Fruit fly (Drosophila melanogaster): ENCODE data around the gene stck.
A peak's percentile ranks its signal among the peaks of the same experiment; 100 is the strongest.

stck gene

DNA sequence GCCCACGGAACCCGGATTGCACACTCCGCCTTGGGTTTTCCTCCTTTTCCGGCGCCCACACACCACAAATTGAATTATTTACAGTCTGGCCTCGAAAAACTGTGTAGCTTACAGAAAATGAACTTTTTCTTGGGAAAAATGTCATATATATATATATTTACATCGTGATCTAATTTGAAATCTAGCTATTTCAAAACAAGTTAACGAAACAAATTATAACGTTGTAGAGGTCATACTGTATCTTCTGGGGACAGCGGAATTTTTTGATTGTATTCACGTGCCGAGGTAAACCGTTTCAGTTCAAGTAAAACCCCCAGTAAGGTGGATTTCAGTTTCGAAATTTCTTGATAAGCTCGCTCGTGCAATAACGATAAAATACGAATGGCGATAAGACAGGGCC, 2.3 kb upstream of the stck start (continued):
- TF ChIP-seq acj6 (GFP tag; optimal IDR thresholded peaks at IDR 0.05), result peak; percentile 45
- no peak for TF ChIP-seq fd59A (GFP tag; optimal IDR thresholded peaks at IDR 0.05)
- TF ChIP-seq CG8119 (GFP tag; IDR thresholded peaks at IDR 0.05), result peak; percentile 72
- TF ChIP-seq Blimp-1 (GFP tag; optimal IDR thresholded peaks at IDR 0.05), result no peak
- TF ChIP-seq lz (GFP tag; optimal IDR thresholded peaks at IDR 0.05), result peak; percentile 56
- TF ChIP-seq CG8319 (GFP tag; optimal IDR thresholded peaks at IDR 0.05), result no peak
- TF ChIP-seq cyc (GFP tag; optimal IDR thresholded peaks at IDR 0.05), result peak; percentile 63
- TF ChIP-seq OdsH (GFP tag; optimal IDR thresholded peaks at IDR 0.05), result peak; percentile 44
- TF ChIP-seq CG9139 (GFP tag; optimal IDR thresholded peaks at IDR 0.05), result no peak
- TF ChIP-seq achi (GFP tag; optimal IDR thresholded peaks at IDR 0.05), result peak; percentile 33
- TF ChIP-seq Lpt (GFP tag; optimal IDR thresholded peaks at IDR 0.05), result no peak
- TF ChIP-seq CG10669 (GFP tag; optimal IDR thresholded peaks at IDR 0.05), result peak; percentile 15
- peak; percentile 48 for TF ChIP-seq Hr4 (GFP tag; optimal IDR thresholded peaks at IDR 0.05)
- no peak for TF ChIP-seq CG7368 (GFP tag; optimal IDR thresholded peaks at IDR 0.05)
- TF ChIP-seq dsx (GFP tag; optimal IDR thresholded peaks at IDR 0.05; ENCODE audit: poor library complexity, severe bottlenecking), result no peak
- TF ChIP-seq CG34406 (GFP tag; optimal IDR thresholded peaks at IDR 0.05), result peak; percentile 47
- TF ChIP-seq CG4318 (GFP tag; optimal IDR thresholded peaks at IDR 0.05), result no peak
- no peak for TF ChIP-seq Sox102F (GFP tag; optimal IDR thresholded peaks at IDR 0.05)
- TF ChIP-seq pdm3 (GFP tag; optimal IDR thresholded peaks at IDR 0.05), result peak; percentile 44
- no peak for TF ChIP-seq salr (GFP tag; optimal IDR thresholded peaks at IDR 0.05)
- TF ChIP-seq CG16779 (tag; optimal IDR thresholded peaks at IDR 0.05), result no peak
- TF ChIP-seq Sox15 (GFP tag; optimal IDR thresholded peaks at IDR 0.05), result peak; percentile 16
- peak; percentile 7 for TF ChIP-seq CG6276 (GFP tag; optimal IDR thresholded peaks at IDR 0.05)

DNA sequence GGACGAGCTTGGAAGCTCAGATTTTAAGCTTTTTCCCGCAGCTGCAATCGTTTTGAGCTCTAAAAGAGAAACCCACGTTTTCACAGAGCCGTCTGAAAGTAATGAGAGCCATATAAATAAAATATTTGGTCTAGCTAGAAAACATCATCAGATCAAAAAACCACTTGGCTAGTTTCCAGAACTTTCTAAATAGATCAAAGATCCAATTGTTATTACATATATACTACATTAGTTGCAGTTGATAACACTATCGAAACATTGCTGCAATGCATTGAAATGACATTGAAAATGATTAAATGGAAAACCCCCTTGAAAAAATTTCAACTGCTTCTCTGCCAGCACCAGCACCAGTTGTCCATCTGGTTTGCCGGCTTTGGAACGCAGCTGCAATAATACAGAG, 1.8 kb upstream of the stck start:
- TF ChIP-seq CG6276 (GFP tag; optimal IDR thresholded peaks at IDR 0.05), result peak; percentile 93
- peak; percentile 84 for TF ChIP-seq CG8632 (GFP tag; optimal IDR thresholded peaks at IDR 0.05)
- peak; percentile 93 for TF ChIP-seq CG11762 (GFP tag; optimal IDR thresholded peaks at IDR 0.05; ENCODE audit: insufficient read depth)
- peak; percentile 37 for TF ChIP-seq Met (GFP tag; optimal IDR thresholded peaks at IDR 0.05)
- TF ChIP-seq CG31627 (GFP tag; optimal IDR thresholded peaks at IDR 0.05), result peak; percentile 69
- TF ChIP-seq esn (GFP tag; optimal IDR thresholded peaks at IDR 0.05), result peak; percentile 22
- peak; percentile 69 for TF ChIP-seq cyc (GFP tag; optimal IDR thresholded peaks at IDR 0.05)
- peak; percentile 97 for TF ChIP-seq CG8119 (GFP tag; IDR thresholded peaks at IDR 0.05)
- peak; percentile 89 for TF ChIP-seq CG7368 (GFP tag; optimal IDR thresholded peaks at IDR 0.05)
- TF ChIP-seq Gug (GFP tag; IDR thresholded peaks at IDR 0.05), result peak; percentile 92
- TF ChIP-seq CG6808 (GFP tag; optimal IDR thresholded peaks at IDR 0.05), result peak; percentile 68
- TF ChIP-seq CG4318 (GFP tag; optimal IDR thresholded peaks at IDR 0.05), result peak; percentile 95
- TF ChIP-seq Blimp-1 (GFP tag; optimal IDR thresholded peaks at IDR 0.05), result no peak
- peak; percentile 81 for TF ChIP-seq CG6792 (GFP tag; optimal IDR thresholded peaks at IDR 0.05)
- TF ChIP-seq CG10669 (GFP tag; optimal IDR thresholded peaks at IDR 0.05), result peak; percentile 78
- peak; percentile 97 for TF ChIP-seq Hr4 (GFP tag; optimal IDR thresholded peaks at IDR 0.05)
- TF ChIP-seq CG10631 (GFP tag; optimal IDR thresholded peaks at IDR 0.05), result peak; percentile 79
- TF ChIP-seq ss (GFP tag; optimal IDR thresholded peaks at IDR 0.05), result peak; percentile 16 to 68
- peak; percentile 42 for TF ChIP-seq spab (GFP tag; optimal IDR thresholded peaks at IDR 0.05)
- no peak for TF ChIP-seq Eip93F (GFP tag; optimal IDR thresholded peaks at IDR 0.05)
- peak; percentile 41 for TF ChIP-seq CG1621 (tag; optimal IDR thresholded peaks at IDR 0.05)
- TF ChIP-seq lz (GFP tag; optimal IDR thresholded peaks at IDR 0.05), result peak; percentile 76
- peak; percentile 90 for TF ChIP-seq CG8319 (GFP tag; optimal IDR thresholded peaks at IDR 0.05)
- peak; percentile 73 for TF ChIP-seq topi (GFP tag; optimal IDR thresholded peaks at IDR 0.05)
- TF ChIP-seq Eip75B (GFP tag; optimal IDR thresholded peaks at IDR 0.05), result peak; percentile 86
- TF ChIP-seq CG6163 (GFP tag; IDR thresholded peaks at IDR 0.05), result peak; percentile 91
- TF ChIP-seq CG34406 (GFP tag; optimal IDR thresholded peaks at IDR 0.05), result peak; percentile 87
- peak; percentile 92 for TF ChIP-seq Sox15 (GFP tag; optimal IDR thresholded peaks at IDR 0.05)
- peak; percentile 95 for TF ChIP-seq pdm3 (GFP tag; optimal IDR thresholded peaks at IDR 0.05)
- peak; percentile 7 for TF ChIP-seq Smox (GFP tag; optimal IDR thresholded peaks at IDR 0.05)
- TF ChIP-seq dac (GFP tag; optimal IDR thresholded peaks at IDR 0.05), result peak; percentile 90
- TF ChIP-seq CG3032 (tag; optimal IDR thresholded peaks at IDR 0.05), result peak; percentile 78
- peak; percentile 70 for TF ChIP-seq dsx (GFP tag; optimal IDR thresholded peaks at IDR 0.05; ENCODE audit: poor library complexity, severe bottlenecking)
- TF ChIP-seq acj6 (GFP tag; optimal IDR thresholded peaks at IDR 0.05), result peak; percentile 89
- peak; percentile 46 for TF ChIP-seq fd59A (GFP tag; optimal IDR thresholded peaks at IDR 0.05)
- peak; percentile 71 for TF ChIP-seq Sox14 (GFP tag; optimal IDR thresholded peaks at IDR 0.05)
- TF ChIP-seq CG6854 (GFP tag; optimal IDR thresholded peaks at IDR 0.05), result no peak
- peak; percentile 74 for TF ChIP-seq fd85E (GFP tag; optimal IDR thresholded peaks at IDR 0.05)
- TF ChIP-seq Ets96B (tag; optimal IDR thresholded peaks at IDR 0.05), result peak; percentile 72
- TF ChIP-seq Sox102F (GFP tag; optimal IDR thresholded peaks at IDR 0.05), result peak; percentile 66
- peak; percentile 97 for TF ChIP-seq CG15336 (GFP tag; IDR thresholded peaks at IDR 0.05)

Measured in whole organism, prepupa.